Fruit fly (Drosophila melanogaster) whole organism, embryonic: Measurements from ENCODE around the gene CG8142.

Experiments
- Antp ChIP-seq: fragments of 200-800 bp; sonication (Bioruptor generic); optimal IDR thresholded peaks from 3 replicates; lab custom pipeline; 2016; ENCODE audit warnings: missing biosample characterization, missing genetic modification characterization
- CG1024 ChIP-seq: fragments of 200-800 bp; sonication (Bioruptor generic); IDR thresholded peaks from 2 replicates; pipeline ENCODE4 v1.3.6; 2022; ENCODE audit warnings: missing biosample characterization, missing genetic modification characterization
- CG10267 ChIP-seq: fragments of 200-800 bp; sonication (Bioruptor generic); optimal IDR thresholded peaks from 2 replicates; lab custom pipeline; 2018; ENCODE audit warnings: missing biosample characterization, mild to moderate bottlenecking, missing genetic modification characterization, moderate library complexity
- CG10366 ChIP-seq: fragments of 200-800 bp; sonication (Bioruptor generic); IDR thresholded peaks from 2 replicates; pipeline ENCODE4 v1.3.6; 2022; ENCODE audit warnings: missing biosample characterization, missing genetic modification characterization
- CG12219 ChIP-seq: fragments of 200-800 bp; sonication (Bioruptor generic); optimal IDR thresholded peaks from 3 replicates; lab custom pipeline; 2018; ENCODE audit warnings: missing biosample characterization, mild to moderate bottlenecking, missing genetic modification characterization
- CG12942 ChIP-seq: fragments of 200-800 bp; sonication (Bioruptor generic); optimal IDR thresholded peaks from 3 replicates; lab custom pipeline; 2016; ENCODE audit warnings: missing biosample characterization, missing genetic modification characterization
- CG13424 ChIP-seq: fragments of 200-800 bp; sonication (Bioruptor generic); optimal IDR thresholded peaks from 2 replicates; lab custom pipeline; 2019; ENCODE audit warnings: missing biosample characterization, mild to moderate bottlenecking, missing genetic modification characterization, moderate library complexity
- CG15514 ChIP-seq: fragments of 200-800 bp; sonication (Bioruptor generic); optimal IDR thresholded peaks from 3 replicates; lab custom pipeline; 2017; ENCODE audit warnings: missing biosample characterization, missing genetic modification characterization, mild to moderate bottlenecking, moderate library complexity, missing genetic modification reagents
- CG1603 ChIP-seq: fragments of 200-800 bp; sonication (Bioruptor generic); optimal IDR thresholded peaks from 2 replicates; lab custom pipeline; 2019; ENCODE audit warnings: missing biosample characterization, mild to moderate bottlenecking, missing genetic modification characterization, moderate library complexity
- CG17568 ChIP-seq: fragments of 200-800 bp; sonication (Bioruptor generic); optimal IDR thresholded peaks from 2 replicates; lab custom pipeline; 2018; ENCODE audit warnings: missing biosample characterization, mild to moderate bottlenecking, missing genetic modification characterization, moderate library complexity
- CG18262 ChIP-seq: fragments of 200-800 bp; optimal IDR thresholded peaks from 3 replicates; lab custom pipeline; 2019; ENCODE audit warnings: missing biosample characterization, mild to moderate bottlenecking, missing genetic modification characterization, moderate library complexity
- CG2712 ChIP-seq: fragments of 200-800 bp; optimal IDR thresholded peaks from 3 replicates; lab custom pipeline; 2019; ENCODE audit warnings: missing biosample characterization, mild to moderate bottlenecking, missing genetic modification characterization, moderate library complexity
- CG31388 ChIP-seq: fragments of 200-800 bp; sonication (Bioruptor generic); optimal IDR thresholded peaks from 2 replicates; lab custom pipeline; 2016; ENCODE audit warnings: missing biosample characterization, missing genetic modification characterization
- CG3281 ChIP-seq: fragments of 200-800 bp; sonication (Bioruptor generic); optimal IDR thresholded peaks from 3 replicates; lab custom pipeline; 2017; ENCODE audit warnings: missing biosample characterization, mild to moderate bottlenecking, missing genetic modification characterization
- CG6765 ChIP-seq: fragments of 200-800 bp; sonication (Bioruptor generic); optimal IDR thresholded peaks from 3 replicates; lab custom pipeline; 2017; ENCODE audit warnings: missing biosample characterization, mild to moderate bottlenecking, missing genetic modification characterization
- CG7372 ChIP-seq: fragments of 200-800 bp; sonication (Bioruptor generic); IDR thresholded peaks from 2 replicates; pipeline ENCODE4 v1.3.6; 2022; ENCODE audit warnings: missing biosample characterization, missing genetic modification characterization
- CG8765 ChIP-seq: fragments of 200-800 bp; sonication (Bioruptor generic); IDR thresholded peaks from 2 replicates; pipeline ENCODE4 v1.3.6; 2022; ENCODE audit warnings: missing biosample characterization, missing genetic modification characterization
- CG9727 ChIP-seq: fragments of 200-800 bp; sonication (Bioruptor generic); optimal IDR thresholded peaks from 3 replicates; lab custom pipeline; 2017; ENCODE audit warnings: missing biosample characterization, mild to moderate bottlenecking, missing genetic modification characterization
- CrebB ChIP-seq: fragments of 200-800 bp; sonication (Bioruptor generic); optimal IDR thresholded peaks from 3 replicates; lab custom pipeline; 2018; ENCODE audit warnings: missing biosample characterization, mild to moderate bottlenecking, missing genetic modification characterization
- D19B ChIP-seq: fragments of 200-800 bp; sonication (Bioruptor generic); optimal IDR thresholded peaks from 2 replicates; lab custom pipeline; 2017; ENCODE audit warnings: missing biosample characterization, mild to moderate bottlenecking, missing genetic modification characterization
- Jarid2 ChIP-seq: fragments of 200-800 bp; sonication (Bioruptor generic); optimal IDR thresholded peaks from 3 replicates; lab custom pipeline; 2017; ENCODE audit warnings: mild to moderate bottlenecking, missing biosample characterization, missing genetic modification reagents, missing genetic modification characterization
- Med ChIP-seq: fragments of 200-800 bp; sonication (Bioruptor generic); peaks from one replicate; lab custom pipeline; 2016; ENCODE audit warnings: missing biosample characterization, missing genetic modification characterization, mild to moderate bottlenecking, inconsistent platforms, moderate library complexity
- NFAT ChIP-seq: fragments of 200-800 bp; sonication (Bioruptor generic); IDR thresholded peaks from 2 replicates; pipeline ENCODE4 v1.3.6; 2022; ENCODE audit warnings: missing biosample characterization, missing genetic modification characterization
- Nf-YA ChIP-seq: fragments of 200-800 bp; sonication (Bioruptor generic); IDR thresholded peaks from 2 replicates; pipeline ENCODE4 v1.3.6; 2022; ENCODE audit warnings: missing biosample characterization, missing genetic modification characterization
- Oli ChIP-seq: fragments of 200-800 bp; sonication (Bioruptor generic); optimal IDR thresholded peaks from 2 replicates; lab custom pipeline; 2018; ENCODE audit warnings: missing biosample characterization, mild to moderate bottlenecking, missing genetic modification characterization, moderate library complexity
- Pdp1 ChIP-seq, 2 experiments: fragments of 200-800 bp; sonication (Bioruptor generic); optimal IDR thresholded peaks; 3 replicates each; lab custom pipeline; 2016; ENCODE audit warnings: missing biosample characterization in 2 of 2, missing genetic modification characterization in 2 of 2, mild to moderate bottlenecking in 1 of 2, moderate library complexity in 1 of 2
- TFAM ChIP-seq: fragments of 200-800 bp; sonication (Bioruptor generic); optimal IDR thresholded peaks from 2 replicates; lab custom pipeline; 2017; ENCODE audit warnings: missing biosample characterization, missing genetic modification characterization, inconsistent platforms
- ash1 ChIP-seq: fragments of 200-800 bp; sonication (Bioruptor generic); optimal IDR thresholded peaks from 2 replicates; lab custom pipeline; 2018; ENCODE audit warnings: missing biosample characterization, mild to moderate bottlenecking, missing genetic modification characterization
- ato ChIP-seq: fragments of 200-800 bp; sonication (Bioruptor generic); IDR thresholded peaks from 2 replicates; pipeline ENCODE4 v1.3.6; 2022; ENCODE audit warnings: missing biosample characterization, missing genetic modification characterization; ENCODE audit not compliant: partially characterized antibody
- bbx ChIP-seq: fragments of 200-800 bp; sonication (Bioruptor generic); IDR thresholded peaks from 2 replicates; pipeline ENCODE4 v1.3.6; 2022; ENCODE audit warnings: missing biosample characterization, missing genetic modification characterization; ENCODE audit not compliant: partially characterized antibody
- btn ChIP-seq: fragments of 200-800 bp; sonication (Bioruptor generic); optimal IDR thresholded peaks from 2 replicates; lab custom pipeline; 2016; ENCODE audit warnings: missing biosample characterization, missing genetic modification characterization
- caup ChIP-seq: fragments of 200-800 bp; sonication (Bioruptor generic); optimal IDR thresholded peaks from 3 replicates; lab custom pipeline; 2017; ENCODE audit warnings: missing biosample characterization, mild to moderate bottlenecking, missing genetic modification characterization, moderate library complexity; ENCODE audit not compliant: severe bottlenecking
- da ChIP-seq: fragments of 200-800 bp; sonication (Bioruptor generic); optimal IDR thresholded peaks from 2 replicates; lab custom pipeline; 2016; ENCODE audit warnings: missing biosample characterization, missing genetic modification characterization
- dimm ChIP-seq: fragments of 200-800 bp; sonication (Bioruptor generic); IDR thresholded peaks from 2 replicates; pipeline ENCODE4 v1.3.6; 2022; ENCODE audit warnings: missing biosample characterization, missing genetic modification characterization
- dysf ChIP-seq: fragments of 200-800 bp; sonication (Bioruptor generic); IDR thresholded peaks from 3 replicates; pipeline ENCODE4 v1.3.6; 2022; ENCODE audit warnings: missing biosample characterization, missing genetic modification characterization
- fd102C ChIP-seq: fragments of 200-800 bp; sonication (Bioruptor generic); optimal IDR thresholded peaks from 2 replicates; lab custom pipeline; 2018; ENCODE audit warnings: missing biosample characterization, mild to moderate bottlenecking, missing genetic modification characterization, moderate library complexity
- gfzf ChIP-seq: fragments of 200-800 bp; sonication (Bioruptor generic); optimal IDR thresholded peaks from 2 replicates; lab custom pipeline; 2016; ENCODE audit warnings: missing biosample characterization, mild to moderate bottlenecking, missing genetic modification characterization, moderate library complexity
- grau ChIP-seq: fragments of 200-800 bp; optimal IDR thresholded peaks from 3 replicates; lab custom pipeline; 2019; ENCODE audit warnings: missing biosample characterization, mild to moderate bottlenecking, missing genetic modification characterization, moderate library complexity
- ham ChIP-seq: fragments of 200-800 bp; sonication (Bioruptor generic); IDR thresholded peaks from 2 replicates; pipeline ENCODE4 v1.3.6; 2022; ENCODE audit warnings: missing biosample characterization, missing genetic modification characterization
- onecut ChIP-seq: fragments of 200-800 bp; sonication (Bioruptor generic); IDR thresholded peaks from 2 replicates; pipeline ENCODE4 v1.3.6; 2022; ENCODE audit warnings: missing biosample characterization, missing genetic modification characterization
- p53 ChIP-seq: fragments of 200-800 bp; sonication (Bioruptor generic); optimal IDR thresholded peaks from 2 replicates; lab custom pipeline; 2016; ENCODE audit warnings: missing biosample characterization, missing genetic modification characterization
- pb ChIP-seq: fragments of 200-800 bp; sonication (Bioruptor generic); optimal IDR thresholded peaks from 3 replicates; lab custom pipeline; 2016; ENCODE audit warnings: missing biosample characterization, missing genetic modification characterization
- pho ChIP-seq: fragments of 200-800 bp; sonication (Bioruptor generic); optimal IDR thresholded peaks from 2 replicates; lab custom pipeline; 2016; ENCODE audit warnings: missing biosample characterization, missing genetic modification characterization
- pros ChIP-seq: fragments of 200-800 bp; sonication (Bioruptor generic); optimal IDR thresholded peaks from 3 replicates; lab custom pipeline; 2019; ENCODE audit warnings: missing biosample characterization, mild to moderate bottlenecking, missing genetic modification characterization, moderate library complexity
- sob ChIP-seq: fragments of 200-800 bp; sonication (Bioruptor generic); IDR thresholded peaks from 2 replicates; pipeline ENCODE4 v1.3.6; 2022; ENCODE audit warnings: missing biosample characterization, missing genetic modification characterization
- tgo ChIP-seq: fragments of 200-800 bp; sonication (Bioruptor generic); IDR thresholded peaks from 3 replicates; pipeline ENCODE4 v1.3.6; 2022; ENCODE audit warnings: missing biosample characterization, missing genetic modification characterization
- tin ChIP-seq: fragments of 200-800 bp; sonication (Bioruptor generic); optimal IDR thresholded peaks from 3 replicates; lab custom pipeline; 2016; ENCODE audit warnings: missing biosample characterization, missing genetic modification characterization
- tup ChIP-seq: fragments of 200-800 bp; sonication (Bioruptor generic); optimal IDR thresholded peaks from 2 replicates; lab custom pipeline; 2016; ENCODE audit warnings: missing biosample characterization, mild to moderate bottlenecking, missing genetic modification characterization, moderate library complexity
- usp ChIP-seq: fragments of >200 bp; optimal IDR thresholded peaks from 2 replicates; lab custom pipeline; 2017; ENCODE audit warnings: missing biosample characterization, missing genetic modification characterization
- vfl ChIP-seq: fragments of 200-800 bp; sonication (Bioruptor generic); optimal IDR thresholded peaks from 2 replicates; lab custom pipeline; 2016; ENCODE audit warnings: missing biosample characterization, missing genetic modification characterization
- vvl ChIP-seq: fragments of 200-800 bp; sonication (Bioruptor generic); IDR thresholded peaks from 2 replicates; pipeline ENCODE4 v1.3.6; 2022; ENCODE audit warnings: missing biosample characterization, missing genetic modification characterization

CG8142 gene

DNA sequence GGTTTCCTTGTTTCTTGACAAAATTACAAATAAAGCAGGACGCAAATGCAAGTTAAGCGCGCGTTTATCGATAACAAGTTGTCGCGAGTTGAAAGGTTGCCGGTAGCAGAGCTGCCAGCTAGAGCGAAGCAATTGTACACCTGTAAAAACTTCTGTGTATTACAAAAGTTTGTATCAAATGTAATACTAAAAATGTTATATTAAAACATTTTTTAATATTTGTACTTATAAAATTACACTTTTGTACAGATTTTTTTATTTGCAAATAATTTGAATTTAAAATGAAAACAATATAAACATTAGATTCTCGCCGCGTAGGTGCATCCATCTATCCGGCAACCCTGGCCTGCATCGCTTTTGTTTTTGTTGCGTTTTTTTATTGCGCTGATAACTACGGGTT lies at the start of gene CG8142, which contains the start of gene Ucp4A (continued):
- TF ChIP-seq pros (GFP tag; lab: Kevin White, UChicago) (no peak), CG15514 (peak; percentile 85), grau (peak; percentile 90), tup (GFP tag; lab: Kevin White, UChicago) (peak; percentile 75), ash1 (GFP tag; lab: Kevin White, UChicago) (no peak), pb (GFP tag; lab: Kevin White, UChicago) (no peak), Pdp1 (GFP tag; optimal IDR thresholded peaks at IDR 0.05; lab: Kevin White, UChicago) (peak; percentile 49 to 65), tin (GFP tag; lab: Kevin White, UChicago) (peak; percentile 93), TFAM (GFP tag; lab: Kevin White, UChicago) (peak; percentile 50), CG12219 (GFP tag; lab: Kevin White, UChicago) (peak; percentile 64), dysf (GFP tag; lab: Robert Waterston, UW) (peak; percentile 96), CG8765 (GFP tag; lab: Robert Waterston, UW) (peak; percentile 88), Antp (GFP tag; lab: Kevin White, UChicago) (peak; percentile 51), sob (peak; percentile 96), btn (GFP tag; lab: Kevin White, UChicago) (no peak), CG10267 (tag; lab: Kevin White, UChicago) (peak; percentile 88), Jarid2 (GFP tag; lab: Kevin White, UChicago) (no peak), onecut (GFP tag; lab: Robert Waterston, UW) (peak; percentile 82), da (GFP tag; lab: Kevin White, UChicago) (peak; percentile 8), Oli (peak; percentile 89), D19B (GFP tag; lab: Kevin White, UChicago) (peak; percentile 76), CrebB (tag; lab: Kevin White, UChicago) (peak; percentile 66), bbx (GFP tag; lab: Robert Waterston, UW) (no peak), CG17568 (GFP tag; lab: Kevin White, UChicago) (no peak), CG1024 (peak; percentile 85), ato (GFP tag; lab: Robert Waterston, UW) (no peak), usp (GFP tag; lab: Kevin White, UChicago) (no peak), NFAT (GFP tag; lab: Robert Waterston, UW) (peak; percentile 91), CG31388 (peak; percentile 83), CG18262 (tag; lab: Kevin White, UChicago) (peak; percentile 91), CG2712 (tag; lab: Kevin White, UChicago) (peak; percentile 94), Med (GFP tag; lab: Kevin White, UChicago) (peak; percentile 92), tgo (GFP tag; lab: Robert Waterston, UW) (peak; percentile 98), caup (GFP tag; lab: Kevin White, UChicago) (peak; percentile 89), Nf-YA (GFP tag; lab: Robert Waterston, UW) (peak; percentile 91), CG1603 (peak; percentile 47), vvl (peak; percentile 97), vfl (GFP tag; lab: Kevin White, UChicago) (peak; percentile 72), fd102C (GFP tag; lab: Kevin White, UChicago) (no peak), CG3281 (GFP tag; lab: Kevin White, UChicago) (peak; percentile 90), dimm (GFP tag; lab: Robert Waterston, UW) (peak; percentile 76), p53 (GFP tag; lab: Kevin White, UChicago) (no peak), CG6765 (peak; percentile 77), CG9727 (GFP tag; lab: Kevin White, UChicago) (peak; percentile 93), gfzf (GFP tag; lab: Kevin White, UChicago) (no peak), pho (GFP tag; lab: Kevin White, UChicago) (peak; percentile 40), CG10366 (GFP tag; lab: Robert Waterston, UW) (peak; percentile 96), ham (GFP tag; lab: Robert Waterston, UW) (peak; percentile 82; the same call in 1 of the 2 replicates), CG13424 (tag; lab: Kevin White, UChicago) (peak; percentile 96), CG7372 (GFP tag; lab: Robert Waterston, UW) (peak; percentile 96), CG12942 (GFP tag; lab: Kevin White, UChicago) (peak; percentile 90)
